Fruit fly (Drosophila melanogaster) whole organism, embryonic: Measurements from ENCODE around the gene E23.

ENCODE experiments used
- Aef1 ChIP-seq: fragments of 200-800 bp; sonication (Bioruptor generic); IDR thresholded peaks from 3 replicates; pipeline ENCODE4 v1.3.6; 2022; ENCODE audit warnings: missing biosample characterization, missing genetic modification characterization
- Antp ChIP-seq: fragments of 200-800 bp; sonication (Bioruptor generic); optimal IDR thresholded peaks from 3 replicates; lab custom pipeline; 2016; ENCODE audit warnings: missing biosample characterization, missing genetic modification characterization
- CG10431 ChIP-seq: fragments of 200-800 bp; sonication (Bioruptor generic); optimal IDR thresholded peaks from 3 replicates; lab custom pipeline; 2018; ENCODE audit warnings: missing biosample characterization, mild to moderate bottlenecking, missing genetic modification characterization
- CG10654 ChIP-seq: fragments of 200-800 bp; sonication (Bioruptor generic); optimal IDR thresholded peaks from 2 replicates; lab custom pipeline; 2016; ENCODE audit warnings: missing biosample characterization, missing genetic modification characterization
- CG12744 ChIP-seq: fragments of 200-800 bp; sonication (Bioruptor generic); optimal IDR thresholded peaks from 2 replicates; lab custom pipeline; 2016; ENCODE audit warnings: missing biosample characterization, missing genetic modification characterization
- CG13123 ChIP-seq: fragments of 200-800 bp; sonication (Bioruptor generic); optimal IDR thresholded peaks from 2 replicates; lab custom pipeline; 2016; ENCODE audit warnings: missing biosample characterization, missing genetic modification characterization
- CG14860 ChIP-seq: fragments of 200-800 bp; sonication (Bioruptor generic); IDR thresholded peaks from 3 replicates; pipeline ENCODE4 v1.3.6; 2022; ENCODE audit warnings: missing biosample characterization, missing genetic modification characterization; ENCODE audit not compliant: partially characterized antibody
- CG1602 ChIP-seq: fragments of 200-800 bp; sonication (Bioruptor generic); optimal IDR thresholded peaks from 3 replicates; lab custom pipeline; 2016; ENCODE audit warnings: missing biosample characterization, missing genetic modification characterization
- CG1647 ChIP-seq: fragments of 200-800 bp; sonication (Bioruptor generic); optimal IDR thresholded peaks from 3 replicates; lab custom pipeline; 2016; ENCODE audit warnings: missing biosample characterization, missing genetic modification characterization
- CG17186 ChIP-seq: fragments of 200-800 bp; sonication (Bioruptor generic); optimal IDR thresholded peaks from 3 replicates; lab custom pipeline; 2017; ENCODE audit warnings: missing biosample characterization, missing genetic modification reagents, missing genetic modification characterization
- CG17328 ChIP-seq: fragments of 200-800 bp; sonication (Bioruptor generic); IDR thresholded peaks from 2 replicates; pipeline ENCODE4 v1.3.6; 2022; ENCODE audit warnings: missing biosample characterization, missing genetic modification characterization
- CG18764 ChIP-seq: fragments of 200-800 bp; sonication (Bioruptor generic); optimal IDR thresholded peaks from 3 replicates; lab custom pipeline; 2016; ENCODE audit warnings: missing biosample characterization, missing genetic modification characterization
- CG32532 ChIP-seq: fragments of 200-800 bp; sonication (Bioruptor generic); IDR thresholded peaks from 2 replicates; pipeline ENCODE4 v1.3.6; 2022; ENCODE audit warnings: missing biosample characterization, missing genetic modification characterization
- CG3847 ChIP-seq: fragments of 200-800 bp; sonication (Bioruptor generic); IDR thresholded peaks from 2 replicates; pipeline ENCODE4 v1.3.6; 2022; ENCODE audit warnings: missing biosample characterization, missing genetic modification characterization
- CG4360 ChIP-seq: fragments of 200-800 bp; sonication (Bioruptor generic); IDR thresholded peaks from 2 replicates; pipeline ENCODE4 v1.3.6; 2022; ENCODE audit warnings: missing biosample characterization, missing genetic modification characterization
- CG4404 ChIP-seq: fragments of 200-800 bp; sonication (Bioruptor generic); IDR thresholded peaks from 2 replicates; pipeline ENCODE4 v1.3.6; 2022; ENCODE audit warnings: missing biosample characterization, missing genetic modification characterization
- CG4424 ChIP-seq: fragments of 200-800 bp; sonication (Bioruptor generic); optimal IDR thresholded peaks from 3 replicates; lab custom pipeline; 2016; ENCODE audit warnings: missing biosample characterization, missing genetic modification characterization
- CG4820 ChIP-seq: fragments of 200-800 bp; sonication (Bioruptor generic); optimal IDR thresholded peaks from 3 replicates; lab custom pipeline; 2016; ENCODE audit warnings: missing biosample characterization, missing genetic modification characterization
- CG5245 ChIP-seq: fragments of 200-800 bp; sonication (Bioruptor generic); optimal IDR thresholded peaks from 3 replicates; lab custom pipeline; 2016; ENCODE audit warnings: missing biosample characterization, missing genetic modification characterization
- CG6683 ChIP-seq: fragments of 200-800 bp; sonication (Bioruptor generic); optimal IDR thresholded peaks from 2 replicates; lab custom pipeline; 2017; ENCODE audit warnings: missing biosample characterization, mild to moderate bottlenecking, missing genetic modification characterization, missing genetic modification reagents
- CG7357 ChIP-seq: fragments of 200-800 bp; sonication (Bioruptor generic); IDR thresholded peaks from 3 replicates; pipeline ENCODE4 v1.3.6; 2022; ENCODE audit warnings: missing biosample characterization, missing genetic modification characterization
- CG8281 ChIP-seq: fragments of 200-800 bp; sonication (Bioruptor generic); optimal IDR thresholded peaks from 2 replicates; lab custom pipeline; 2018; ENCODE audit warnings: missing biosample characterization, mild to moderate bottlenecking, missing genetic modification characterization, moderate library complexity
- CG9609 ChIP-seq: fragments of 200-800 bp; sonication (Bioruptor generic); optimal IDR thresholded peaks from 3 replicates; lab custom pipeline; 2016; ENCODE audit warnings: missing biosample characterization, missing genetic modification characterization
- CG9876 ChIP-seq: fragments of 200-800 bp; sonication (Bioruptor generic); optimal IDR thresholded peaks from 2 replicates; lab custom pipeline; 2016; ENCODE audit warnings: missing biosample characterization, missing genetic modification characterization
- Dad ChIP-seq: fragments of 200-800 bp; sonication (Bioruptor generic); optimal IDR thresholded peaks from 3 replicates; lab custom pipeline; 2016; ENCODE audit warnings: missing biosample characterization, missing genetic modification characterization
- Dfd ChIP-seq, 2 experiments: fragments of >200 bp; optimal IDR thresholded peaks; 2 replicates each; lab custom pipeline; 2017; ENCODE audit warnings: missing biosample characterization in 2 of 2, missing genetic modification characterization in 2 of 2
- Dp ChIP-seq: fragments of 200-800 bp; sonication (Bioruptor generic); optimal IDR thresholded peaks from 2 replicates; lab custom pipeline; 2018; ENCODE audit warnings: missing biosample characterization, mild to moderate bottlenecking, missing genetic modification characterization, moderate library complexity
- Gsc ChIP-seq: fragments of 200-800 bp; sonication (Bioruptor generic); IDR thresholded peaks from 2 replicates; pipeline ENCODE4 v1.3.6; 2022; ENCODE audit warnings: missing biosample characterization, missing genetic modification characterization
- Lim3 ChIP-seq: fragments of 200-800 bp; sonication (Bioruptor generic); IDR thresholded peaks from 2 replicates; pipeline ENCODE4 v1.3.6; 2022; ENCODE audit warnings: missing biosample characterization, missing genetic modification characterization
- Mes4 ChIP-seq: fragments of 200-800 bp; sonication (Bioruptor generic); optimal IDR thresholded peaks from 2 replicates; lab custom pipeline; 2016; ENCODE audit warnings: missing biosample characterization, missing genetic modification characterization
- NFAT ChIP-seq: fragments of 200-800 bp; sonication (Bioruptor generic); IDR thresholded peaks from 2 replicates; pipeline ENCODE4 v1.3.6; 2022; ENCODE audit warnings: missing biosample characterization, missing genetic modification characterization
- Nf-YC ChIP-seq: fragments of 200-800 bp; optimal IDR thresholded peaks from 3 replicates; lab custom pipeline; 2019; ENCODE audit warnings: missing biosample characterization, mild to moderate bottlenecking, missing genetic modification characterization, moderate library complexity
- Pdp1 ChIP-seq, 2 experiments: fragments of 200-800 bp; sonication (Bioruptor generic); optimal IDR thresholded peaks; 3 replicates each; lab custom pipeline; 2016; ENCODE audit warnings: missing biosample characterization in 2 of 2, missing genetic modification characterization in 2 of 2, mild to moderate bottlenecking in 1 of 2, moderate library complexity in 1 of 2
- Ssrp ChIP-seq: fragments of 200-800 bp; sonication (Bioruptor generic); optimal IDR thresholded peaks from 2 replicates; lab custom pipeline; 2018; ENCODE audit warnings: missing biosample characterization, mild to moderate bottlenecking, missing genetic modification characterization, moderate library complexity
- Stat92E ChIP-seq, 3 experiments: fragments of >200 bp in 2 of 3; fragments of 200-800 bp in 1 of 3; sonication (Bioruptor generic) in 1 of 3; optimal IDR thresholded peaks; 2 replicates each; lab custom pipeline; 2017 to 2019; ENCODE audit warnings: missing biosample characterization in 3 of 3, missing genetic modification characterization in 3 of 3, mild to moderate bottlenecking in 1 of 3, moderate library complexity in 1 of 3
- az2 ChIP-seq: fragments of 200-800 bp; sonication (Bioruptor generic); optimal IDR thresholded peaks from 3 replicates; lab custom pipeline; 2016; ENCODE audit warnings: missing biosample characterization, missing genetic modification characterization
- bcd ChIP-seq: fragments of 200-800 bp; sonication (Bioruptor generic); optimal IDR thresholded peaks from 2 replicates; lab custom pipeline; 2017; ENCODE audit warnings: missing biosample characterization, mild to moderate bottlenecking, missing genetic modification characterization
- ci ChIP-seq: fragments of 200-800 bp; sonication (Bioruptor generic); IDR thresholded peaks from 3 replicates; pipeline ENCODE4 v1.3.6; 2022; ENCODE audit warnings: missing biosample characterization, missing genetic modification characterization
- emc ChIP-seq: fragments of 200-800 bp; sonication (Bioruptor generic); optimal IDR thresholded peaks from 2 replicates; lab custom pipeline; 2016; ENCODE audit warnings: missing biosample characterization, missing genetic modification characterization
- fd64A ChIP-seq: fragments of 200-800 bp; sonication (Bioruptor generic); optimal IDR thresholded peaks from 3 replicates; lab custom pipeline; 2018; ENCODE audit warnings: missing biosample characterization, mild to moderate bottlenecking, missing genetic modification characterization
- fu2 ChIP-seq: fragments of 200-800 bp; sonication (Bioruptor generic); optimal IDR thresholded peaks from 2 replicates; lab custom pipeline; 2016; ENCODE audit warnings: missing biosample characterization, missing genetic modification characterization
- her ChIP-seq: fragments of 200-800 bp; sonication (Bioruptor generic); optimal IDR thresholded peaks from 2 replicates; lab custom pipeline; 2016; ENCODE audit warnings: missing biosample characterization, missing genetic modification characterization
- klu ChIP-seq: fragments of 200-800 bp; sonication (Bioruptor generic); IDR thresholded peaks from 2 replicates; pipeline ENCODE4 v1.3.6; 2022; ENCODE audit warnings: missing biosample characterization, missing genetic modification characterization
- oc ChIP-seq: fragments of 200-800 bp; sonication (Bioruptor generic); optimal IDR thresholded peaks from 2 replicates; lab custom pipeline; 2018; ENCODE audit warnings: missing biosample characterization, mild to moderate bottlenecking, missing genetic modification characterization, moderate library complexity
- p53 ChIP-seq: fragments of 200-800 bp; sonication (Bioruptor generic); optimal IDR thresholded peaks from 2 replicates; lab custom pipeline; 2016; ENCODE audit warnings: missing biosample characterization, missing genetic modification characterization
- pita ChIP-seq: fragments of 200-800 bp; sonication (Bioruptor generic); optimal IDR thresholded peaks from 2 replicates; lab custom pipeline; 2017; ENCODE audit warnings: missing biosample characterization, mild to moderate bottlenecking, missing genetic modification characterization
- pros ChIP-seq: fragments of 200-800 bp; sonication (Bioruptor generic); optimal IDR thresholded peaks from 3 replicates; lab custom pipeline; 2019; ENCODE audit warnings: missing biosample characterization, mild to moderate bottlenecking, missing genetic modification characterization, moderate library complexity
- shn ChIP-seq: fragments of 200-800 bp; sonication (Bioruptor generic); optimal IDR thresholded peaks from 3 replicates; lab custom pipeline; 2016; ENCODE audit warnings: missing biosample characterization, missing genetic modification characterization
- sug ChIP-seq: fragments of 200-800 bp; optimal IDR thresholded peaks from 2 replicates; lab custom pipeline; 2019; ENCODE audit warnings: missing biosample characterization, mild to moderate bottlenecking, missing genetic modification characterization, moderate library complexity
- tap ChIP-seq: fragments of 200-800 bp; optimal IDR thresholded peaks from 3 replicates; lab custom pipeline; 2019; ENCODE audit warnings: missing biosample characterization, mild to moderate bottlenecking, missing genetic modification characterization, moderate library complexity
- ttk ChIP-seq: fragments of 200-800 bp; sonication (Bioruptor generic); IDR thresholded peaks from 2 replicates; pipeline ENCODE4 v2.1.2; 2022; ENCODE audit warnings: missing biosample characterization, missing genetic modification characterization
- wdn ChIP-seq: fragments of 200-800 bp; sonication (Bioruptor generic); IDR thresholded peaks from 2 replicates; pipeline ENCODE4 v1.3.6; 2022; ENCODE audit warnings: missing biosample characterization, missing genetic modification characterization

The E23 gene

dm6 chr2L:3373242-3373641, 18.6 kb upstream of the E23 start, which contains the start of gene GramD1B (continued):
- TF ChIP-seq CG4424 (GFP tag; lab: Kevin White, UChicago) (peak; percentile 5), CG12744 (GFP tag; lab: Kevin White, UChicago) (no peak), CG10431 (GFP tag; lab: Kevin White, UChicago) (no peak), wdn (GFP tag; lab: Robert Waterston, UW) (no peak), CG4360 (no peak), Mes4 (GFP tag; lab: Kevin White, UChicago) (no peak), az2 (GFP tag; lab: Kevin White, UChicago) (no peak), CG8281 (tag; lab: Kevin White, UChicago) (no peak), sug (tag; lab: Kevin White, UChicago) (peak; percentile 32), bcd (no peak), her (GFP tag; lab: Kevin White, UChicago) (no peak), shn (no peak), CG3847 (peak; percentile 78), CG13123 (no peak), CG32532 (GFP tag; lab: Robert Waterston, UW) (no peak), fu2 (GFP tag; lab: Kevin White, UChicago) (peak; percentile 7), CG10654 (GFP tag; lab: Kevin White, UChicago) (no peak), Antp (GFP tag; lab: Kevin White, UChicago) (no peak), CG9609 (GFP tag; lab: Kevin White, UChicago) (peak; percentile 12), klu (GFP tag; lab: Robert Waterston, UW) (no peak), CG4404 (GFP tag; lab: Robert Waterston, UW) (no peak), Aef1 (GFP tag; lab: Robert Waterston, UW) (no peak), CG17328 (GFP tag; lab: Robert Waterston, UW) (no peak), oc (tag; lab: Kevin White, UChicago) (no peak), CG18764 (GFP tag; lab: Kevin White, UChicago) (no peak), p53 (GFP tag; lab: Kevin White, UChicago) (no peak), tap (no peak), CG9876 (GFP tag; lab: Kevin White, UChicago) (no peak), Dfd (GFP tag; optimal IDR thresholded peaks at IDR 0.05; lab: Kevin White, UChicago) (no peak), Dp (GFP tag; lab: Kevin White, UChicago) (peak; percentile 95), CG4820 (no peak), CG1602 (GFP tag; lab: Kevin White, UChicago) (no peak), CG7357 (GFP tag; lab: Robert Waterston, UW) (no peak), CG5245 (GFP tag; lab: Kevin White, UChicago) (no peak), Stat92E (GFP tag; optimal IDR thresholded peaks at IDR 0.05; lab: Kevin White, UChicago) (peak in 1 of 3 experiments; percentile 10), ttk (GFP tag; lab: Robert Waterston, UW) (no peak), CG6683 (GFP tag; lab: Kevin White, UChicago) (no peak), CG17186 (GFP tag; lab: Kevin White, UChicago) (peak; percentile 88), Nf-YC (tag; lab: Kevin White, UChicago) (no peak), Lim3 (GFP tag; lab: Robert Waterston, UW) (no peak), CG14860 (no peak), CG1647 (no peak), fd64A (GFP tag; lab: Kevin White, UChicago) (no peak), pros (GFP tag; lab: Kevin White, UChicago) (no peak), NFAT (GFP tag; lab: Robert Waterston, UW) (0 out of 2 replicates have a peak, but pooled peaks have one; percentile 9), pita (GFP tag; lab: Kevin White, UChicago) (no peak), Pdp1 (GFP tag; optimal IDR thresholded peaks at IDR 0.05; lab: Kevin White, UChicago) (peak in 1 of 2 experiments; percentile 6), ci (GFP tag; lab: Robert Waterston, UW) (0 out of 3 replicates have a peak, but pooled peaks have one; percentile 36), Gsc (GFP tag; lab: Robert Waterston, UW) (no peak), Ssrp (tag; lab: Kevin White, UChicago) (no peak), Dad (GFP tag; lab: Kevin White, UChicago) (no peak), emc (GFP tag; lab: Kevin White, UChicago) (no peak)
